Fruit fly (Drosophila melanogaster): ENCODE results near the gene Nsf2.

dm6 chr3R:13817480-13818305, 20.1 kb downstream of the Nsf2 start:
- TF ChIP-seq pad (GFP tag; optimal IDR thresholded peaks at IDR 0.05) (no peak), Crg-1 (GFP tag; optimal IDR thresholded peaks at IDR 0.05) (no peak), CG14711 (tag; optimal IDR thresholded peaks at IDR 0.05) (no peak), CG12768 (GFP tag; optimal IDR thresholded peaks at IDR 0.05) (no peak), CG7045 (GFP tag; optimal IDR thresholded peaks at IDR 0.05) (no peak), cnc (optimal IDR thresholded peaks at IDR 0.05) (no peak), Hr96 (GFP tag; optimal IDR thresholded peaks at IDR 0.05) (no peak), CG1620 (GFP tag; optimal IDR thresholded peaks at IDR 0.05) (no peak), CG11617 (GFP tag; optimal IDR thresholded peaks at IDR 0.05) (no peak), bab1 (GFP tag; optimal IDR thresholded peaks at IDR 0.05) (no peak), kay (GFP tag; ENCODE audit: borderline replicate concordance) (no peak), CG7101 (tag; optimal IDR thresholded peaks at IDR 0.05) (no peak)

Data from whole organism, adult.